Worm (Caenorhabditis elegans) whole organism, L2 larva: ENCODE results near the gene T11G6.2.
A peak's percentile ranks its signal among the peaks of the same experiment; 100 is the strongest.

ENCODE experiments used
- C34F6.9 ChIP-seq: fragments of 150-350 bp; optimal IDR thresholded peaks from 2 replicates; lab custom pipeline; 2014; ENCODE audit warnings: missing biosample characterization, missing genetic modification characterization
- F13H6.1 ChIP-seq: sonication (generic microtip); optimal IDR thresholded peaks from 2 replicates; lab custom pipeline; 2016; ENCODE audit warnings: missing genetic modification characterization, missing compliant biosample characterization
- R02D3.7 ChIP-seq: fragments of 150-350 bp; optimal IDR thresholded peaks from 2 replicates; lab custom pipeline; 2014; ENCODE audit warnings: missing biosample characterization, missing genetic modification characterization
- ZK546.5 ChIP-seq: sonication (generic microtip); optimal IDR thresholded peaks from 2 replicates; lab custom pipeline; 2017; ENCODE audit warnings: missing biosample characterization, missing genetic modification characterization
- alr-1 ChIP-seq: fragments of 150-350 bp; optimal IDR thresholded peaks from 2 replicates; lab custom pipeline; 2014; ENCODE audit warnings: missing biosample characterization, missing genetic modification characterization
- aly-2 ChIP-seq: fragments of 150-350 bp; optimal IDR thresholded peaks from 2 replicates; lab custom pipeline; 2014; ENCODE audit warnings: missing biosample characterization, missing genetic modification characterization
- blmp-1 ChIP-seq: sonication (generic microtip); optimal IDR thresholded peaks from 2 replicates; lab custom pipeline; 2017; ENCODE audit warnings: missing genetic modification characterization, mild to moderate bottlenecking, missing compliant biosample characterization, antibody characterized with exemption, moderate library complexity; ENCODE audit not compliant: insufficient read depth
- ceh-82 ChIP-seq: fragments of 150-350 bp; optimal IDR thresholded peaks from 2 replicates; lab custom pipeline; 2014; ENCODE audit warnings: missing biosample characterization, missing genetic modification characterization
- crh-2 ChIP-seq: sonication (generic microtip); optimal IDR thresholded peaks from 2 replicates; lab custom pipeline; 2017; ENCODE audit warnings: missing biosample characterization, missing genetic modification characterization
- dmd-4 ChIP-seq: sonication (generic microtip); optimal IDR thresholded peaks from 2 replicates; lab custom pipeline; 2017; ENCODE audit warnings: missing biosample characterization, missing genetic modification characterization
- elt-1 ChIP-seq: fragments of 150-350 bp; optimal IDR thresholded peaks from 2 replicates; lab custom pipeline; 2014; ENCODE audit warnings: missing biosample characterization, missing genetic modification characterization
- elt-3 ChIP-seq: sonication (generic microtip); optimal IDR thresholded peaks from 2 replicates; lab custom pipeline; 2017; ENCODE audit warnings: missing biosample characterization, missing genetic modification characterization
- fos-1 ChIP-seq: fragments of 150-350 bp; optimal IDR thresholded peaks from 2 replicates; lab custom pipeline; 2014; ENCODE audit warnings: missing biosample characterization, missing genetic modification characterization
- gmeb-1 ChIP-seq: fragments of 150-350 bp; optimal IDR thresholded peaks from 2 replicates; lab custom pipeline; 2014; ENCODE audit warnings: missing biosample characterization, missing genetic modification characterization
- lin-11 ChIP-seq: fragments of 150-350 bp; sonication (generic microtip); optimal IDR thresholded peaks from 2 replicates; lab custom pipeline; 2014; ENCODE audit warnings: missing biosample characterization, missing genetic modification characterization, inconsistent platforms, mixed read lengths
- lin-39 ChIP-seq: fragments of 150-350 bp; optimal IDR thresholded peaks from 2 replicates; lab custom pipeline; 2014; ENCODE audit warnings: missing biosample characterization, missing genetic modification reagents, missing genetic modification characterization
- mab-5 ChIP-seq: fragments of 150-350 bp; optimal IDR thresholded peaks from 2 replicates; lab custom pipeline; 2014; ENCODE audit warnings: missing biosample characterization, missing genetic modification characterization
- mbf-1 ChIP-seq: sonication (generic microtip); optimal IDR thresholded peaks from 2 replicates; lab custom pipeline; 2017; ENCODE audit warnings: missing biosample characterization, missing genetic modification characterization
- mdl-1 ChIP-seq, 2 experiments: fragments of 150-350 bp in 1 of 2; sonication (generic microtip) in 1 of 2; optimal IDR thresholded peaks; 2 replicates each; lab custom pipeline; 2017; ENCODE audit warnings: missing biosample characterization in 2 of 2, missing genetic modification characterization in 2 of 2
- nhr-10 ChIP-seq: sonication (generic microtip); optimal IDR thresholded peaks from 2 replicates; lab custom pipeline; 2017; ENCODE audit warnings: missing biosample characterization, missing genetic modification characterization
- nhr-129 ChIP-seq: fragments of 150-350 bp; optimal IDR thresholded peaks from 2 replicates; lab custom pipeline; 2014; ENCODE audit warnings: missing biosample characterization, missing genetic modification characterization
- nhr-21 ChIP-seq: fragments of 150-350 bp; optimal IDR thresholded peaks from 2 replicates; lab custom pipeline; 2014; ENCODE audit warnings: missing biosample characterization, missing genetic modification characterization
- nhr-237 ChIP-seq: fragments of 150-350 bp; optimal IDR thresholded peaks from 2 replicates; lab custom pipeline; 2014; ENCODE audit warnings: missing biosample characterization, missing genetic modification characterization
- nhr-25 ChIP-seq: fragments of 150-350 bp; sonication (generic microtip); optimal IDR thresholded peaks from 3 replicates; lab custom pipeline; 2014; ENCODE audit warnings: missing biosample characterization, missing genetic modification characterization
- nhr-6 ChIP-seq: fragments of 150-350 bp; optimal IDR thresholded peaks from 2 replicates; lab custom pipeline; 2014; ENCODE audit warnings: missing biosample characterization, missing genetic modification characterization
- peb-1 ChIP-seq: fragments of 150-350 bp; optimal IDR thresholded peaks from 2 replicates; lab custom pipeline; 2014; ENCODE audit warnings: missing biosample characterization, missing genetic modification characterization
- sem-4 ChIP-seq: fragments of 150-350 bp; optimal IDR thresholded peaks from 2 replicates; lab custom pipeline; 2014; ENCODE audit warnings: missing biosample characterization, missing genetic modification reagents, missing genetic modification characterization
- sma-3 ChIP-seq: sonication (generic microtip); optimal IDR thresholded peaks from 2 replicates; lab custom pipeline; 2016; ENCODE audit warnings: missing genetic modification reagents, missing genetic modification characterization, missing compliant biosample characterization
- unc-39 ChIP-seq: fragments of 150-350 bp; optimal IDR thresholded peaks from 2 replicates; lab custom pipeline; 2014; ENCODE audit warnings: missing biosample characterization, missing genetic modification characterization
- unc-55 ChIP-seq: fragments of 150-350 bp; sonication (generic microtip); optimal IDR thresholded peaks from 3 replicates; lab custom pipeline; 2014; ENCODE audit warnings: missing biosample characterization, missing genetic modification reagents, missing genetic modification characterization
- zag-1 ChIP-seq: fragments of 150-350 bp; optimal IDR thresholded peaks from 2 replicates; lab custom pipeline; 2014; ENCODE audit warnings: missing biosample characterization, missing genetic modification characterization
- ztf-1 ChIP-seq: fragments of 200-800 bp; sonication (Bioruptor generic); conservative IDR thresholded peaks from 2 replicates; pipeline ENCODE4 v1.3.6; 2022; ENCODE audit warnings: missing genetic modification characterization, missing compliant biosample characterization

The T11G6.2 gene

ce11 chrIV:10820837-10821671 is 37.2 kb downstream of the T11G6.2 start:
- no peak for TF ChIP-seq sma-3 (GFP tag; lab: Kevin White, UChicago)
- TF ChIP-seq aly-2 = no peak
- TF ChIP-seq elt-3 (tag; lab: Kevin White, UChicago) = no peak
- TF ChIP-seq F13H6.1 (tag; lab: Kevin White, UChicago) = no peak
- no peak for TF ChIP-seq nhr-25 (tag; lab: Kevin White, UChicago)
- no peak for TF ChIP-seq zag-1 (tag; lab: Kevin White, UChicago)
- TF ChIP-seq nhr-237 (tag; lab: Kevin White, UChicago) = no peak
- TF ChIP-seq alr-1 (tag; lab: Kevin White, UChicago) = no peak
- no peak for TF ChIP-seq unc-39 (tag; lab: Kevin White, UChicago)
- TF ChIP-seq lin-39 = no peak
- no peak for TF ChIP-seq unc-55 (GFP tag; lab: Kevin White, UChicago)
- TF ChIP-seq ZK546.5 (tag; lab: Kevin White, UChicago) = no peak

ce11 chrIV:10820114-10820513 is 38.2 kb downstream of the T11G6.2 start:
- TF ChIP-seq nhr-10 (tag; lab: Kevin White, UChicago) (no peak), fos-1 (peak; percentile 22)

ce11 chrIV:10819049-10819448 is 39.2 kb downstream of the T11G6.2 start:
- TF ChIP-seq unc-55 (GFP tag; lab: Kevin White, UChicago) = peak; percentile 47
- peak; percentile 42 for TF ChIP-seq nhr-129 (tag; lab: Kevin White, UChicago)
- no peak for TF ChIP-seq gmeb-1 (tag; lab: Kevin White, UChicago)
- no peak for TF ChIP-seq nhr-25 (tag; lab: Kevin White, UChicago)
- no peak for TF ChIP-seq nhr-10 (tag; lab: Kevin White, UChicago)
- no peak for TF ChIP-seq peb-1 (tag; lab: Kevin White, UChicago)
- TF ChIP-seq C34F6.9 (tag; lab: Kevin White, UChicago) = peak; percentile 47
- TF ChIP-seq mab-5 (tag; lab: Kevin White, UChicago) = no peak
- TF ChIP-seq elt-3 (tag; lab: Kevin White, UChicago) = no peak
- TF ChIP-seq dmd-4 (tag; lab: Kevin White, UChicago) = no peak
- peak; percentile 24 for TF ChIP-seq zag-1 (tag; lab: Kevin White, UChicago)
- peak; percentile 16 for TF ChIP-seq lin-11 (tag; lab: Kevin White, UChicago)
- TF ChIP-seq crh-2 (tag; lab: Kevin White, UChicago) = peak; percentile 14
- TF ChIP-seq sma-3 (GFP tag; lab: Kevin White, UChicago) = no peak
- no peak for TF ChIP-seq fos-1
- no peak for TF ChIP-seq mbf-1 (tag; lab: Kevin White, UChicago)
- no peak for TF ChIP-seq nhr-237 (tag; lab: Kevin White, UChicago)

ce11 chrIV:10817030-10817429 is 41.3 kb downstream of the T11G6.2 start:
- TF ChIP-seq crh-2 (tag; lab: Kevin White, UChicago) (no peak), ztf-1 (GFP tag; lab: Robert Waterston, UW) (no peak), C34F6.9 (tag; lab: Kevin White, UChicago) (peak; percentile 14), nhr-129 (tag; lab: Kevin White, UChicago) (peak; percentile 32), unc-55 (GFP tag; lab: Kevin White, UChicago) (peak; percentile 10), elt-1 (no peak), nhr-21 (tag; lab: Kevin White, UChicago) (peak; percentile 3), blmp-1 (tag; lab: Kevin White, UChicago) (peak; percentile 66), lin-39 (no peak), fos-1 (peak; percentile 11), mdl-1 (tag; optimal IDR thresholded peaks at IDR 0.05; lab: Kevin White, UChicago) (peak in 1 of 2 experiments; percentile 12), ceh-82 (tag; lab: Kevin White, UChicago) (no peak), peb-1 (tag; lab: Kevin White, UChicago) (peak; percentile 91)

ce11 chrIV:10815950-10816349 is 42.3 kb downstream of the T11G6.2 start:
- no peak for TF ChIP-seq sem-4 (tag; lab: Kevin White, UChicago)
- no peak for TF ChIP-seq R02D3.7 (tag; lab: Kevin White, UChicago)
- TF ChIP-seq nhr-6 (tag; lab: Kevin White, UChicago) = no peak
- TF ChIP-seq nhr-25 (tag; lab: Kevin White, UChicago) = peak; percentile 57
- TF ChIP-seq unc-55 (GFP tag; lab: Kevin White, UChicago) = no peak
- TF ChIP-seq sma-3 (GFP tag; lab: Kevin White, UChicago) = no peak
- peak; percentile 84 for TF ChIP-seq blmp-1 (tag; lab: Kevin White, UChicago)
